Worm (Caenorhabditis elegans) whole organism, late embryonic: Measurements from ENCODE around the gene srd-44.

Source experiments
- Y22D7AL.16 ChIP-seq: sonication (generic microtip); optimal IDR thresholded peaks from 2 replicates; lab custom pipeline; 2016; ENCODE audit warnings: missing genetic modification characterization, missing compliant biosample characterization
- elt-2 ChIP-seq: sonication (generic microtip); optimal IDR thresholded peaks from 2 replicates; lab custom pipeline; 2016; ENCODE audit warnings: missing genetic modification reagents, missing genetic modification characterization, missing compliant biosample characterization
- pat-9 ChIP-seq: fragments of 200-800 bp; sonication (Bioruptor generic); optimal IDR thresholded peaks from 2 replicates; lab custom pipeline; 2018; ENCODE audit warnings: mild to moderate bottlenecking, missing genetic modification characterization, moderate library complexity, missing compliant biosample characterization

ce11 chrX:12358957-12359356 is 20.7 kb downstream of the srd-44 start, which contains the start of gene nspc-14:
- no peak for TF ChIP-seq pat-9 (tag; lab: Kevin White, UChicago)
- TF ChIP-seq Y22D7AL.16 (tag; lab: Kevin White, UChicago): no peak
- TF ChIP-seq elt-2 (tag; lab: Kevin White, UChicago): no peak
